Fruit fly (Drosophila melanogaster) whole organism, pupa: ENCODE measurements around the gene hng3.
A peak's percentile ranks its signal among the peaks of the same experiment; 100 is the strongest.

Experiments
- CG10348 ChIP-seq: fragments of 200-800 bp; sonication (Bioruptor generic); IDR thresholded peaks from 2 replicates; pipeline ENCODE4 v1.3.6; 2022; ENCODE audit warnings: missing biosample characterization, missing genetic modification characterization
- CG12605 ChIP-seq: fragments of 200-800 bp; sonication (Bioruptor generic); IDR thresholded peaks from 2 replicates; pipeline ENCODE4 v1.3.6; 2022; ENCODE audit warnings: missing biosample characterization, missing genetic modification characterization
- CG13204 ChIP-seq: fragments of 200-800 bp; sonication (Bioruptor generic); optimal IDR thresholded peaks from 2 replicates; lab custom pipeline; 2018; ENCODE audit warnings: missing biosample characterization, mild to moderate bottlenecking, missing genetic modification characterization, moderate library complexity
- CG14655 ChIP-seq: fragments of 200-800 bp; sonication (Bioruptor generic); optimal IDR thresholded peaks from 3 replicates; lab custom pipeline; 2017; ENCODE audit warnings: mild to moderate bottlenecking, missing biosample characterization, missing genetic modification reagents, missing genetic modification characterization
- CG15710 ChIP-seq: fragments of 200-800 bp; sonication (Bioruptor generic); optimal IDR thresholded peaks from 2 replicates; lab custom pipeline; 2018; ENCODE audit warnings: missing biosample characterization, mild to moderate bottlenecking, missing genetic modification characterization, moderate library complexity
- CG17806 ChIP-seq: fragments of 200-800 bp; sonication (Bioruptor generic); optimal IDR thresholded peaks from 2 replicates; lab custom pipeline; 2018; ENCODE audit warnings: missing biosample characterization, mild to moderate bottlenecking, missing genetic modification characterization, moderate library complexity
- CG32121 ChIP-seq: fragments of 200-800 bp; sonication (Bioruptor generic); IDR thresholded peaks from 2 replicates; pipeline ENCODE4 v1.3.6; 2022; ENCODE audit warnings: missing biosample characterization, missing genetic modification characterization
- CG34367 ChIP-seq: fragments of 200-800 bp; sonication (Bioruptor generic); optimal IDR thresholded peaks from 2 replicates; lab custom pipeline; 2018; ENCODE audit warnings: missing biosample characterization, mild to moderate bottlenecking, missing genetic modification characterization
- CG4496 ChIP-seq: fragments of 200-800 bp; sonication (Bioruptor generic); IDR thresholded peaks from 3 replicates; pipeline ENCODE4 v1.3.6; 2022; ENCODE audit warnings: missing biosample characterization, missing genetic modification characterization
- CG8159 ChIP-seq: fragments of 200-800 bp; sonication (Bioruptor generic); optimal IDR thresholded peaks from 3 replicates; lab custom pipeline; 2018; ENCODE audit warnings: missing biosample characterization, mild to moderate bottlenecking, missing genetic modification characterization, moderate library complexity
- CG8301 ChIP-seq: fragments of 200-800 bp; sonication (Bioruptor generic); optimal IDR thresholded peaks from 2 replicates; lab custom pipeline; 2018; ENCODE audit warnings: missing biosample characterization, mild to moderate bottlenecking, missing genetic modification characterization
- CG9948 ChIP-seq: fragments of 200-800 bp; sonication (Bioruptor generic); optimal IDR thresholded peaks from 2 replicates; lab custom pipeline; 2018; ENCODE audit warnings: missing biosample characterization, mild to moderate bottlenecking, missing genetic modification characterization, moderate library complexity
- D1 ChIP-seq: fragments of 200-800 bp; sonication (Bioruptor generic); optimal IDR thresholded peaks from 2 replicates; lab custom pipeline; 2018; ENCODE audit warnings: missing biosample characterization, mild to moderate bottlenecking, missing genetic modification characterization, moderate library complexity
- EcR ChIP-seq: fragments of 200-800 bp; sonication (Bioruptor generic); optimal IDR thresholded peaks from 3 replicates; lab custom pipeline; 2019; ENCODE audit warnings: missing biosample characterization, missing genetic modification characterization, mild to moderate bottlenecking, moderate library complexity, missing genetic modification reagents
- Ets98B ChIP-seq: fragments of 200-800 bp; sonication (Bioruptor generic); IDR thresholded peaks from 2 replicates; pipeline ENCODE4 v1.3.6; 2022; ENCODE audit warnings: missing biosample characterization, missing genetic modification characterization
- Pif1A ChIP-seq: fragments of 200-800 bp; sonication (Bioruptor generic); optimal IDR thresholded peaks from 3 replicates; lab custom pipeline; 2016; ENCODE audit warnings: missing biosample characterization, missing genetic modification characterization
- Pif1B ChIP-seq: fragments of 200-800 bp; sonication (Bioruptor generic); optimal IDR thresholded peaks from 3 replicates; lab custom pipeline; 2016; ENCODE audit warnings: missing biosample characterization, missing genetic modification characterization
- Snoo ChIP-seq: fragments of 200-800 bp; sonication (Bioruptor generic); optimal IDR thresholded peaks from 3 replicates; lab custom pipeline; 2017; ENCODE audit warnings: missing biosample characterization, mild to moderate bottlenecking, missing genetic modification characterization, inconsistent platforms
- fd96Ca ChIP-seq: fragments of 200-800 bp; sonication (Bioruptor generic); IDR thresholded peaks from 3 replicates; pipeline ENCODE4 v1.3.6; 2022; ENCODE audit warnings: missing biosample characterization, missing genetic modification characterization
- gl ChIP-seq: fragments of 200-800 bp; sonication (Bioruptor generic); optimal IDR thresholded peaks from 2 replicates; lab custom pipeline; 2018; ENCODE audit warnings: missing biosample characterization, mild to moderate bottlenecking, missing genetic modification characterization
- rn ChIP-seq: fragments of 200-800 bp; sonication (Bioruptor generic); IDR thresholded peaks from 2 replicates; pipeline ENCODE4 v1.3.6; 2022; ENCODE audit warnings: missing biosample characterization, missing genetic modification characterization

hng3 gene

dm6 chr3L:755259-755658 is at the start of gene hng3:
hng3 (minus strand) TSS chr3L:755489.
- TF ChIP-seq Pif1A (no peak), fd96Ca (no peak), gl (no peak), CG4496 (no peak), CG8301 (tag; lab: Kevin White, UChicago) (no peak), CG8159 (tag; lab: Kevin White, UChicago) (no peak), CG13204 (GFP tag; lab: Kevin White, UChicago) (no peak), CG9948 (tag; lab: Kevin White, UChicago) (no peak), Ets98B (GFP tag; lab: Robert Waterston, UW) (no peak), CG15710 (tag; lab: Kevin White, UChicago) (no peak), CG17806 (tag; lab: Kevin White, UChicago) (no peak), rn (no peak), CG12605 (GFP tag; lab: Robert Waterston, UW) (no peak), CG14655 (no peak), CG32121 (no peak), CG10348 (no peak), Pif1B (no peak), D1 (tag; lab: Kevin White, UChicago) (no peak), Snoo (no peak)

dm6 chr3L:804557-805260 is 49.4 kb upstream of the hng3 start:
- peak; percentile 24; the same call in 2 of the 3 replicates for TF ChIP-seq CG4496
- peak; percentile 36 for TF ChIP-seq CG9948 (tag; lab: Kevin White, UChicago)
- TF ChIP-seq CG34367 (tag; lab: Kevin White, UChicago) = peak; percentile 3
- TF ChIP-seq CG8159 (tag; lab: Kevin White, UChicago) = peak; percentile 61
- peak; percentile 44 for TF ChIP-seq CG17806 (tag; lab: Kevin White, UChicago)
- TF ChIP-seq CG14655 = peak; percentile 29
- TF ChIP-seq rn = no peak
- peak; percentile 4 for TF ChIP-seq CG8301 (tag; lab: Kevin White, UChicago)
- no peak for TF ChIP-seq Snoo
- TF ChIP-seq CG15710 (tag; lab: Kevin White, UChicago) = peak; percentile 34
- TF ChIP-seq Pif1A = peak; percentile 42
- TF ChIP-seq D1 (tag; lab: Kevin White, UChicago) = no peak
- TF ChIP-seq, all 21 proteins: peak for 9

- TF ChIP-seq EcR (GFP tag; lab: Kevin White, UChicago) (no peak), rn (no peak), Snoo (no peak), CG15710 (tag; lab: Kevin White, UChicago) (no peak), CG8159 (tag; lab: Kevin White, UChicago) (no peak), CG12605 (GFP tag; lab: Robert Waterston, UW) (no peak), CG17806 (tag; lab: Kevin White, UChicago) (no peak), CG8301 (tag; lab: Kevin White, UChicago) (no peak), gl (no peak), CG10348 (no peak), CG4496 (no peak), CG32121 (no peak), CG9948 (tag; lab: Kevin White, UChicago) (no peak), CG34367 (tag; lab: Kevin White, UChicago) (no peak), CG13204 (GFP tag; lab: Kevin White, UChicago) (no peak), Pif1A (no peak), Pif1B (no peak), fd96Ca (no peak), Ets98B (GFP tag; lab: Robert Waterston, UW) (no peak), D1 (tag; lab: Kevin White, UChicago) (no peak)
Observed at dm6 chr3L:803951-804350, 48.7 kb upstream of the hng3 start, which contains the start of gene CG13898. CG13898 (minus strand) TSS chr3L:804051.

dm6 chr3L:802700-803273 is 47.5 kb upstream of the hng3 start:
- TF ChIP-seq D1 (tag; lab: Kevin White, UChicago) = peak; percentile 24
- TF ChIP-seq CG15710 (tag; lab: Kevin White, UChicago) = peak; percentile 96
- peak; percentile 96 for TF ChIP-seq Ets98B (GFP tag; lab: Robert Waterston, UW)
- peak; percentile 90 for TF ChIP-seq CG8159 (tag; lab: Kevin White, UChicago)
- TF ChIP-seq Pif1A = peak; percentile 94
- TF ChIP-seq CG14655 = peak; percentile 84
- peak; percentile 92 for TF ChIP-seq CG17806 (tag; lab: Kevin White, UChicago)
- peak; percentile 89 for TF ChIP-seq gl
- peak; percentile 84 for TF ChIP-seq CG10348
- peak; percentile 88 for TF ChIP-seq CG9948 (tag; lab: Kevin White, UChicago)
- TF ChIP-seq CG12605 (GFP tag; lab: Robert Waterston, UW) = peak; percentile 94
- TF ChIP-seq Pif1B = peak; percentile 96
- peak; percentile 34 for TF ChIP-seq EcR (GFP tag; lab: Kevin White, UChicago)
- TF ChIP-seq CG13204 (GFP tag; lab: Kevin White, UChicago) = peak; percentile 92
- peak; percentile 94 for TF ChIP-seq CG32121
- TF ChIP-seq fd96Ca = peak; percentile 98
- peak; percentile 97 for TF ChIP-seq CG4496
- peak; percentile 98 for TF ChIP-seq Snoo
- peak; percentile 94 for TF ChIP-seq CG34367 (tag; lab: Kevin White, UChicago)
- peak; percentile 94 for TF ChIP-seq rn
- TF ChIP-seq CG8301 (tag; lab: Kevin White, UChicago) = peak; percentile 79

- TF ChIP-seq Pif1A (peak; percentile 37), Pif1B (no peak), gl (peak; percentile 43), EcR (GFP tag; lab: Kevin White, UChicago) (no peak), CG17806 (tag; lab: Kevin White, UChicago) (peak; percentile 81), D1 (tag; lab: Kevin White, UChicago) (no peak), CG15710 (tag; lab: Kevin White, UChicago) (peak; percentile 73), CG8159 (tag; lab: Kevin White, UChicago) (peak; percentile 78), rn (0 out of 2 replicates have a peak, but pooled peaks have one; percentile 60), CG9948 (tag; lab: Kevin White, UChicago) (peak; percentile 77), CG12605 (GFP tag; lab: Robert Waterston, UW) (peak; percentile 61; the same call in 1 of the 2 replicates), Ets98B (GFP tag; lab: Robert Waterston, UW) (peak; percentile 74), fd96Ca (peak; percentile 67; the same call in 2 of the 3 replicates), CG13204 (GFP tag; lab: Kevin White, UChicago) (peak; percentile 24), CG14655 (peak; percentile 78), CG4496 (peak; percentile 81), CG34367 (tag; lab: Kevin White, UChicago) (peak; percentile 76), CG8301 (tag; lab: Kevin White, UChicago) (peak; percentile 79), CG32121 (peak; percentile 77), Snoo (peak; percentile 50), CG10348 (no peak)
Observed at dm6 chr3L:801860-802462, 46.7 kb upstream of the hng3 start.
